Fruit fly (Drosophila melanogaster) whole organism, embryonic: ENCODE results near the gene Lst8.
A peak's percentile ranks its signal among the peaks of the same experiment; 100 is the strongest.

Experiments used
- Awh ChIP-seq: fragments of 200-800 bp; sonication (Bioruptor generic); IDR thresholded peaks from 2 replicates; pipeline ENCODE4, ENCODE4 v1.3.6; 2022; ENCODE audit warnings: missing biosample characterization, missing genetic modification characterization
- CG10147 ChIP-seq: fragments of 200-800 bp; sonication (Bioruptor generic); optimal IDR thresholded peaks from 2 replicates; lab custom pipeline; 2019; ENCODE audit warnings: missing biosample characterization, mild to moderate bottlenecking, missing genetic modification characterization, moderate library complexity
- CG11695 ChIP-seq: fragments of 200-800 bp; sonication (Bioruptor generic); IDR thresholded peaks from 3 replicates; pipeline ENCODE4 v1.3.6; 2022; ENCODE audit warnings: missing biosample characterization, missing genetic modification characterization
- CG12104 ChIP-seq: fragments of 200-800 bp; sonication (Bioruptor generic); optimal IDR thresholded peaks from 3 replicates; lab custom pipeline; 2016; ENCODE audit warnings: missing biosample characterization, missing genetic modification characterization
- CG1529 ChIP-seq: fragments of 200-800 bp; sonication (Bioruptor generic); optimal IDR thresholded peaks from 3 replicates; lab custom pipeline; 2018; ENCODE audit warnings: missing biosample characterization, missing genetic modification characterization
- CG16863 ChIP-seq: fragments of 200-800 bp; sonication (Bioruptor generic); optimal IDR thresholded peaks from 3 replicates; lab custom pipeline; 2016; ENCODE audit warnings: missing biosample characterization, missing genetic modification characterization
- CG18011 ChIP-seq: fragments of 200-800 bp; sonication (Bioruptor generic); optimal IDR thresholded peaks from 2 replicates; lab custom pipeline; 2017; ENCODE audit warnings: missing biosample characterization, missing genetic modification characterization, mild to moderate bottlenecking, moderate library complexity, missing genotype
- CG1832 ChIP-seq: fragments of 200-800 bp; sonication (Bioruptor generic); optimal IDR thresholded peaks from 2 replicates; lab custom pipeline; 2017; ENCODE audit warnings: missing biosample characterization, mild to moderate bottlenecking, missing genetic modification characterization, inconsistent platforms
- CG2120 ChIP-seq: fragments of 200-800 bp; sonication (Bioruptor generic); optimal IDR thresholded peaks from 3 replicates; lab custom pipeline; 2016; ENCODE audit warnings: missing biosample characterization, missing genetic modification characterization
- CG2889 ChIP-seq: fragments of 200-800 bp; sonication (Bioruptor generic); IDR thresholded peaks from 3 replicates; pipeline ENCODE4 v1.3.6; 2022; ENCODE audit warnings: missing biosample characterization, missing genetic modification characterization
- CG30431 ChIP-seq: fragments of 200-800 bp; sonication (Bioruptor generic); optimal IDR thresholded peaks from 2 replicates; lab custom pipeline; 2017; ENCODE audit warnings: missing biosample characterization, missing genetic modification characterization
- CG3065 ChIP-seq: fragments of 200-800 bp; sonication (Bioruptor generic); optimal IDR thresholded peaks from 2 replicates; lab custom pipeline; 2016; ENCODE audit warnings: missing biosample characterization, missing genetic modification characterization
- CG31365 ChIP-seq: fragments of 200-800 bp; sonication (Bioruptor generic); optimal IDR thresholded peaks from 2 replicates; lab custom pipeline; 2018; ENCODE audit warnings: missing biosample characterization, mild to moderate bottlenecking, missing genetic modification characterization
- CG3838 ChIP-seq: fragments of 200-800 bp; sonication (Bioruptor generic); optimal IDR thresholded peaks from 3 replicates; lab custom pipeline; 2016; ENCODE audit warnings: missing biosample characterization, missing genetic modification characterization
- CG5245 ChIP-seq: fragments of 200-800 bp; sonication (Bioruptor generic); optimal IDR thresholded peaks from 3 replicates; lab custom pipeline; 2016; ENCODE audit warnings: missing biosample characterization, missing genetic modification characterization
- CG5953 ChIP-seq: fragments of 200-800 bp; sonication (Bioruptor generic); IDR thresholded peaks from 2 replicates; pipeline ENCODE4 v1.3.6; 2022; ENCODE audit warnings: missing biosample characterization, missing genetic modification characterization
- CG6654 ChIP-seq: fragments of 200-800 bp; sonication (Bioruptor generic); optimal IDR thresholded peaks from 2 replicates; lab custom pipeline; 2017; ENCODE audit warnings: missing biosample characterization, mild to moderate bottlenecking, missing genetic modification characterization
- CG7556 ChIP-seq: fragments of 200-800 bp; sonication (Bioruptor generic); optimal IDR thresholded peaks from 2 replicates; lab custom pipeline; 2017; ENCODE audit warnings: missing biosample characterization, mild to moderate bottlenecking, missing genetic modification characterization
- CG8478 ChIP-seq: fragments of >200 bp; optimal IDR thresholded peaks from 2 replicates; lab custom pipeline; 2018
- CG9437 ChIP-seq: fragments of 200-800 bp; sonication (Bioruptor generic); optimal IDR thresholded peaks from 2 replicates; lab custom pipeline; 2018; ENCODE audit warnings: missing biosample characterization, mild to moderate bottlenecking, missing genetic modification characterization
- CG9609 ChIP-seq: fragments of 200-800 bp; sonication (Bioruptor generic); optimal IDR thresholded peaks from 3 replicates; lab custom pipeline; 2016; ENCODE audit warnings: missing biosample characterization, missing genetic modification characterization
- CG9797 ChIP-seq: fragments of 200-800 bp; sonication (Bioruptor generic); optimal IDR thresholded peaks from 3 replicates; lab custom pipeline; 2018; ENCODE audit warnings: missing biosample characterization, mild to moderate bottlenecking, missing genetic modification characterization
- CG9817 ChIP-seq: fragments of 200-800 bp; sonication (Bioruptor generic); optimal IDR thresholded peaks from 2 replicates; lab custom pipeline; 2018; ENCODE audit warnings: missing biosample characterization, mild to moderate bottlenecking, missing genetic modification characterization, moderate library complexity
- CkIIα-i1 ChIP-seq: fragments of 200-800 bp; sonication (Bioruptor generic); IDR thresholded peaks from 2 replicates; pipeline ENCODE4 v1.3.6; 2022; ENCODE audit warnings: missing biosample characterization, missing genetic modification characterization
- Dip3 ChIP-seq: fragments of 200-800 bp; sonication (Bioruptor generic); optimal IDR thresholded peaks from 3 replicates; lab custom pipeline; 2016; ENCODE audit warnings: missing biosample characterization, missing genetic modification characterization
- Hr3 ChIP-seq: fragments of 200-800 bp; sonication (Bioruptor generic); optimal IDR thresholded peaks from 3 replicates; lab custom pipeline; 2016; ENCODE audit warnings: missing biosample characterization, missing genetic modification characterization
- NC2β ChIP-seq: fragments of 200-800 bp; sonication (Bioruptor generic); optimal IDR thresholded peaks from 2 replicates; lab custom pipeline; 2016; ENCODE audit warnings: missing biosample characterization, missing genetic modification characterization
- NK7.1 ChIP-seq: fragments of 200-800 bp; sonication (Bioruptor generic); optimal IDR thresholded peaks from 3 replicates; lab custom pipeline; 2016; ENCODE audit warnings: missing biosample characterization, missing genetic modification characterization
- Side ChIP-seq: fragments of 200-800 bp; sonication (Bioruptor generic); optimal IDR thresholded peaks from 2 replicates; lab custom pipeline; 2016; ENCODE audit warnings: missing biosample characterization, missing genetic modification characterization
- Sox102F ChIP-seq: fragments of 200-800 bp; sonication (Bioruptor generic); optimal IDR thresholded peaks from 2 replicates; lab custom pipeline; 2018; ENCODE audit warnings: missing biosample characterization, mild to moderate bottlenecking, missing genetic modification characterization, moderate library complexity
- al ChIP-seq: fragments of 200-800 bp; sonication (Bioruptor generic); IDR thresholded peaks from 2 replicates; pipeline ENCODE4 v1.3.6; 2022; ENCODE audit warnings: missing biosample characterization, missing genetic modification characterization
- ash1 ChIP-seq: fragments of 200-800 bp; sonication (Bioruptor generic); optimal IDR thresholded peaks from 2 replicates; lab custom pipeline; 2018; ENCODE audit warnings: missing biosample characterization, mild to moderate bottlenecking, missing genetic modification characterization
- bowl ChIP-seq: fragments of 200-800 bp; sonication (Bioruptor generic); IDR thresholded peaks from 2 replicates; pipeline ENCODE4 v1.3.6; 2022; ENCODE audit warnings: missing biosample characterization, missing genetic modification characterization
- cato ChIP-seq: fragments of 200-800 bp; sonication (Bioruptor generic); optimal IDR thresholded peaks from 2 replicates; lab custom pipeline; 2016; ENCODE audit warnings: missing biosample characterization, missing genetic modification characterization, borderline replicate concordance
- gcm2 ChIP-seq: fragments of 200-800 bp; sonication (Bioruptor generic); optimal IDR thresholded peaks from 2 replicates; lab custom pipeline; 2016; ENCODE audit warnings: missing biosample characterization, missing genetic modification characterization
- gfzf ChIP-seq: fragments of 200-800 bp; sonication (Bioruptor generic); optimal IDR thresholded peaks from 2 replicates; lab custom pipeline; 2016; ENCODE audit warnings: missing biosample characterization, mild to moderate bottlenecking, missing genetic modification characterization, moderate library complexity
- ham ChIP-seq: fragments of 200-800 bp; sonication (Bioruptor generic); IDR thresholded peaks from 2 replicates; pipeline ENCODE4 v1.3.6; 2022; ENCODE audit warnings: missing biosample characterization, missing genetic modification characterization
- hkb ChIP-seq, 2 experiments: fragments of 200-800 bp in 1 of 2; fragments of >200 bp in 1 of 2; sonication (Bioruptor generic) in 1 of 2; IDR thresholded peaks in 1 of 2; optimal IDR thresholded peaks in 1 of 2; 2 replicates each; pipeline versions ENCODE4 v1.3.6 to Lab custom; 2017 to 2022; ENCODE audit warnings: missing biosample characterization in 1 of 2, missing genetic modification characterization in 1 of 2
- insv ChIP-seq, 2 experiments: fragments of 200-800 bp; sonication (Bioruptor generic); optimal IDR thresholded peaks; 3 replicates each; lab custom pipeline; 2016 to 2018; ENCODE audit warnings: missing biosample characterization in 2 of 2, missing genetic modification characterization in 2 of 2
- jigr1 ChIP-seq: fragments of 200-800 bp; sonication (Bioruptor generic); IDR thresholded peaks from 3 replicates; pipeline ENCODE4 v1.3.6; 2022; ENCODE audit warnings: missing biosample characterization, missing genetic modification characterization
- kah ChIP-seq: fragments of 200-800 bp; sonication (Bioruptor generic); optimal IDR thresholded peaks from 2 replicates; lab custom pipeline; 2018; ENCODE audit warnings: missing biosample characterization, mild to moderate bottlenecking, missing genetic modification characterization
- mirr ChIP-seq: fragments of 200-800 bp; sonication (Bioruptor generic); optimal IDR thresholded peaks from 3 replicates; lab custom pipeline; 2018; ENCODE audit warnings: missing biosample characterization, mild to moderate bottlenecking, missing genetic modification characterization
- nerfin-1 ChIP-seq: fragments of 200-800 bp; sonication (Bioruptor generic); optimal IDR thresholded peaks from 3 replicates; lab custom pipeline; 2019; ENCODE audit warnings: missing biosample characterization, mild to moderate bottlenecking, missing genetic modification characterization, moderate library complexity
- pfk ChIP-seq: fragments of 200-800 bp; sonication (Bioruptor generic); optimal IDR thresholded peaks from 2 replicates; lab custom pipeline; 2018; ENCODE audit warnings: missing biosample characterization, mild to moderate bottlenecking, missing genetic modification characterization, moderate library complexity
- pzg ChIP-seq: fragments of 200-800 bp; sonication (Bioruptor generic); optimal IDR thresholded peaks from 3 replicates; lab custom pipeline; 2018; ENCODE audit warnings: missing biosample characterization, mild to moderate bottlenecking, missing genetic modification characterization, moderate library complexity
- sim ChIP-seq: fragments of 200-800 bp; sonication (Bioruptor generic); IDR thresholded peaks from 2 replicates; pipeline ENCODE4 v1.3.6; 2022; ENCODE audit warnings: missing biosample characterization, missing genetic modification characterization
- sima ChIP-seq: fragments of 200-800 bp; sonication (Bioruptor generic); optimal IDR thresholded peaks from 2 replicates; lab custom pipeline; 2016; ENCODE audit warnings: missing biosample characterization, missing genetic modification characterization
- sna ChIP-seq: fragments of 200-800 bp; sonication (Bioruptor generic); IDR thresholded peaks from 2 replicates; pipeline ENCODE4 v1.3.6; 2022; ENCODE audit warnings: missing biosample characterization, missing genetic modification characterization; ENCODE audit not compliant: partially characterized antibody
- stc ChIP-seq: fragments of 200-800 bp; sonication (Bioruptor generic); IDR thresholded peaks from 2 replicates; pipeline ENCODE4 v1.3.6; 2022; ENCODE audit warnings: missing biosample characterization, missing genetic modification characterization
- toy ChIP-seq: fragments of 200-800 bp; sonication (Bioruptor generic); IDR thresholded peaks from 2 replicates; pipeline ENCODE4 v1.3.6; 2022; ENCODE audit warnings: missing biosample characterization, missing genetic modification characterization
- ttk ChIP-seq: fragments of 200-800 bp; sonication (Bioruptor generic); IDR thresholded peaks from 2 replicates; pipeline ENCODE4 v2.1.2; 2022; ENCODE audit warnings: missing biosample characterization, missing genetic modification characterization
- z ChIP-seq: fragments of 200-800 bp; sonication (Bioruptor generic); IDR thresholded peaks from 3 replicates; pipeline ENCODE4 v1.3.6; 2022; ENCODE audit warnings: missing biosample characterization, missing genetic modification characterization

Lst8 gene

dm6 chrX:9652006-9652405, 46.2 kb upstream of the Lst8 start (continued):
- TF ChIP-seq cato (GFP tag; lab: Kevin White, UChicago), result peak; percentile 1
- no peak for TF ChIP-seq CG31365
- no peak for TF ChIP-seq gcm2 (GFP tag; lab: Kevin White, UChicago)
- no peak for TF ChIP-seq CG9797 (GFP tag; lab: Kevin White, UChicago)
- peak; percentile 40 for TF ChIP-seq Hr3 (GFP tag; lab: Kevin White, UChicago)
- no peak for TF ChIP-seq CG9609
- TF ChIP-seq CG7556 (GFP tag; lab: Kevin White, UChicago), result peak; percentile 22
- TF ChIP-seq CG5953 (GFP tag; lab: Robert Waterston, UW), result peak; percentile 48; the same call in 1 of the 2 replicates
- peak; percentile 27 for TF ChIP-seq CG9437
- peak; percentile 26; the same call in 1 of the 2 replicates for TF ChIP-seq sim (GFP tag; lab: Robert Waterston, UW)
- TF ChIP-seq hkb (optimal IDR thresholded peaks at IDR 0.05; lab: Kevin White, UChicago), result no peak
- peak; percentile 29; the same call in 1 of the 2 replicates for TF ChIP-seq hkb (GFP tag; IDR thresholded peaks at IDR 0.05; lab: Robert Waterston, UW)
- TF ChIP-seq CG1832 (GFP tag; lab: Kevin White, UChicago), result no peak
- TF ChIP-seq toy (GFP tag; lab: Robert Waterston, UW), result no peak
- no peak for TF ChIP-seq mirr
- no peak for TF ChIP-seq CG10147 (GFP tag; lab: Kevin White, UChicago)
- TF ChIP-seq CG9817 (tag; lab: Kevin White, UChicago), result peak; percentile 45
- TF ChIP-seq CG5245, result peak; percentile 38
- no peak for TF ChIP-seq CkIIα-i1 (GFP tag; lab: Robert Waterston, UW)
- TF ChIP-seq jigr1 (GFP tag; lab: Robert Waterston, UW), result no peak
- no peak for TF ChIP-seq ham (GFP tag; lab: Robert Waterston, UW)
- 0 out of 3 replicates have a peak, but pooled peaks have one; percentile 32 for TF ChIP-seq CG2889 (GFP tag; lab: Robert Waterston, UW)
- peak; percentile 38 for TF ChIP-seq nerfin-1 (tag; lab: Kevin White, UChicago)
- 0 out of 3 replicates have a peak, but pooled peaks have one; percentile 38 for TF ChIP-seq CG11695
- TF ChIP-seq CG16863 (GFP tag; lab: Kevin White, UChicago), result no peak
- TF ChIP-seq CG8478, result no peak
- TF ChIP-seq Side, result no peak
- TF ChIP-seq bowl (GFP tag; lab: Robert Waterston, UW), result 0 out of 2 replicates have a peak, but pooled peaks have one; percentile 28
- no peak for TF ChIP-seq NC2β (GFP tag; lab: Kevin White, UChicago)
- no peak for TF ChIP-seq sna (GFP tag; lab: Robert Waterston, UW)
- no peak for TF ChIP-seq sima (GFP tag; lab: Kevin White, UChicago)
- peak; percentile 29 for TF ChIP-seq CG30431 (GFP tag; lab: Kevin White, UChicago)
- TF ChIP-seq gfzf (GFP tag; lab: Kevin White, UChicago), result no peak
- peak; percentile 62 for TF ChIP-seq CG1529 (GFP tag; lab: Kevin White, UChicago)
- TF ChIP-seq ttk, result peak; percentile 73
- TF ChIP-seq CG3065 (GFP tag; lab: Kevin White, UChicago), result no peak
- TF ChIP-seq Dip3 (GFP tag; lab: Kevin White, UChicago), result no peak
- TF ChIP-seq Sox102F (GFP tag; lab: Kevin White, UChicago), result peak; percentile 82
- TF ChIP-seq CG18011 (GFP tag; lab: Kevin White, UChicago), result no peak
- TF ChIP-seq pfk (GFP tag; lab: Kevin White, UChicago), result no peak
- no peak for TF ChIP-seq insv (GFP tag; optimal IDR thresholded peaks at IDR 0.05; lab: Kevin White, UChicago)
- TF ChIP-seq CG6654 (GFP tag; lab: Kevin White, UChicago), result no peak
- TF ChIP-seq stc (GFP tag; lab: Robert Waterston, UW), result peak; percentile 42; the same call in 1 of the 2 replicates
- TF ChIP-seq NK7.1 (GFP tag; lab: Kevin White, UChicago), result no peak
- peak; percentile 12 for TF ChIP-seq CG12104 (GFP tag; lab: Kevin White, UChicago)
- TF ChIP-seq CG2120, result peak; percentile 1
- TF ChIP-seq kah (GFP tag; lab: Kevin White, UChicago), result peak; percentile 48
- TF ChIP-seq pzg, result no peak
- TF ChIP-seq Awh (GFP tag; lab: Robert Waterston, UW), result peak; percentile 80
- TF ChIP-seq ash1 (GFP tag; lab: Kevin White, UChicago), result no peak
- TF ChIP-seq al (GFP tag; lab: Robert Waterston, UW), result no peak
- TF ChIP-seq z, result no peak
- no peak for TF ChIP-seq CG3838 (GFP tag; lab: Kevin White, UChicago)
